Fruit fly (Drosophila melanogaster): ENCODE data around the gene Idh3g.

- TF ChIP-seq Rel (GFP tag; optimal IDR thresholded peaks at IDR 0.05) (no peak), Rel (tag; optimal IDR thresholded peaks at IDR 0.05) (peak; percentile 91), Mio (GFP tag; optimal IDR thresholded peaks at IDR 0.05) (peak; percentile 13), GATAd (GFP tag; optimal IDR thresholded peaks at IDR 0.05) (peak; percentile 83), Abd-B (GFP tag; optimal IDR thresholded peaks at IDR 0.05) (no peak)
Measured at dm6 chr3R:25680528-25680927, at the start of gene Idh3g, which contains the start of gene CG4743.
